Fruit fly (Drosophila melanogaster): Measurements from ENCODE around the gene CG7333.

CG7333 gene

dm6 chr3R:19600335-19600734 lies at the start of gene CG7333:
CG7333 (plus strand) TSS chr3R:19600635.
- TF ChIP-seq gl (tag; optimal IDR thresholded peaks at IDR 0.05) (no peak), CG8301 (tag; optimal IDR thresholded peaks at IDR 0.05) (no peak)

DNA sequence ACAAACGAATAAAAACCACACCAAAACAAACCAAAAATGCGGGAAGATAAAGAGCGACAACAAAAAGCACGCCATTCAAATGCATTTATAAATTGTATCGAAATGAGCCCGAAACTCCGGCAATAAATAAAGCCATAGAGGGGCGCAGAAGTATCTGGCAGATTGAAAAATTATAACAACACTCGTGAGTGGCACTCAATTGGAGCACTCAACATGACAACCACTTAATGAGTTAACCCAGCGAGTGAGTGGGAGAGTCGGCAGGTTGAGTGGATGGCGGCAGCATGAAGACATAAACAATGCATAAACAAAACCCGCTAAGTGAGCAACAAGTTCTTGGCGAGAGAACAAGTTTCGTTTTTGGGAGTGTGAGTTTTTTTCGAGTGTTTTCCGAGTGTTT lies 31.7 kb upstream of the CG7333 start:
- no peak for TF ChIP-seq fd96Ca (GFP tag; IDR thresholded peaks at IDR 0.05)

- TF ChIP-seq D1 (tag; optimal IDR thresholded peaks at IDR 0.05) = peak; percentile 60
- 0 out of 2 replicates have a peak, but pooled peaks have one; percentile 50 for TF ChIP-seq Ets98B (GFP tag; IDR thresholded peaks at IDR 0.05)
- no peak for TF ChIP-seq CG17806 (tag; optimal IDR thresholded peaks at IDR 0.05)
- TF ChIP-seq CG4496 (GFP tag; IDR thresholded peaks at IDR 0.05) = 0 out of 3 replicates have a peak, but pooled peaks have one; percentile 50
Observed at dm6 chr3R:19569139-19569538, 31.3 kb upstream of the CG7333 start.

DNA sequence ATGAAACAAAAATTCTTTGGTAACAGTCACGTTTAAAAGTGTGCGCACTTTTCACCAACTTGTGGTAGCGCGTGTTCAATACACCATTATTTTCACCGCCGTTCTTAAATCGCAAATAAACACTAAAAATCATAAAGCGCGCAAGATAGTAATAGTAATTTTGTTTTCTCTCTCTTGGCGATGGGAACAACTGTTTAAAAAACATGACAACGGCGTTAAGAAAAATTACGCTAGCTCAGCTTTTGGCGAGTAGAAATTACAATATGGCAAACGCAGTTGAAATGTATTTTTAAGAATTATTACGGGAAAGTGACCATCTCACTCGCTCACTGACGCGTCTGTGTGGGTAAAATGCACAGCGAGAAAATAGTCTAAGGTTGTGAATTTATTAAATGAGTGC lies 30.8 kb upstream of the CG7333 start:
- TF ChIP-seq CG14655 (GFP tag; optimal IDR thresholded peaks at IDR 0.05) (no peak), CG17806 (tag; optimal IDR thresholded peaks at IDR 0.05) (no peak), Pif1A (GFP tag; optimal IDR thresholded peaks at IDR 0.05) (no peak), Pif1B (GFP tag; optimal IDR thresholded peaks at IDR 0.05) (no peak), CG8301 (tag; optimal IDR thresholded peaks at IDR 0.05) (no peak), CG15710 (tag; optimal IDR thresholded peaks at IDR 0.05) (no peak), CG32121 (GFP tag; IDR thresholded peaks at IDR 0.05) (no peak), CG34367 (tag; optimal IDR thresholded peaks at IDR 0.05) (no peak), gl (tag; optimal IDR thresholded peaks at IDR 0.05) (no peak), rn (GFP tag; IDR thresholded peaks at IDR 0.05) (no peak), Snoo (tag; optimal IDR thresholded peaks at IDR 0.05) (no peak), CG13204 (GFP tag; optimal IDR thresholded peaks at IDR 0.05) (no peak), CG4496 (GFP tag; IDR thresholded peaks at IDR 0.05) (no peak)

DNA sequence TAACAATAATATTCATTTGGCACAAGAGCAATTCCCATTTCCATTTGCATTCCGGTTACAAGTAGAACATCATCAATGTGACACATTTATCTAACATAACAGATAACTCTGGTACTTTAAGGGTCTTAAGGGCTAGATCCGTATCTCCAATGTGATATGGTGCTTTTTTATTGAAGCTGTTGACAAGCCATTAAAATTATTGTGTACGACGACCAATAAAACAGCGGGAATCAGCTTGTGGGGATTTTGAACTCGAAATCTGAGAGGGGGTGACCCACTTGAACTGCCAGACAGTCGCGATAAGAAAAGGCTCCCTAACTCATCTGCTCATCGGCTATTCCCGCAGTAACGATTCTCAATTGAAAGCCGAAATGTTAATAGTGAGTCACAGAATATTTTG lies 29.2 kb upstream of the CG7333 start:
- TF ChIP-seq Pif1B (GFP tag; optimal IDR thresholded peaks at IDR 0.05) (no peak), EcR (GFP tag; optimal IDR thresholded peaks at IDR 0.05) (peak; percentile 37), CG8301 (tag; optimal IDR thresholded peaks at IDR 0.05) (no peak), CG32121 (GFP tag; IDR thresholded peaks at IDR 0.05) (no peak)

DNA sequence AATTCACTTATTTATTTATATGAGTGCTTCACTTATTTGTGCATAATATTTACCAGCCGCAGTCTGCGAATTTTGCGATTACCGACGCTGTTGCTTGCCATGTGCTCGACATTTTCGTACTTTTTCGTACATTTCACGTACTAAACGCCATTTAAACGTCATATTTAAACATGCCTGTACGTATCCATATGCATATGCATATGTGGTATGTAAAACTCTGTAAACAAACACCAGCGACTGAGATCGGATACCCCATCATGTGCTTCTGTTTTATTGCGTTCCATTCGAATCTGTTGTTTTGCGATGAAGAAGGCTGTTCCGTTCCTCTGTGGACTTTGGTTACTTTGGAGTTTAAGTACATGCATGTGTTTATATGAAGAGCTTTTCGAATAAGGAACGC lies 28.5 kb upstream of the CG7333 start:
- TF ChIP-seq Ets98B (GFP tag; IDR thresholded peaks at IDR 0.05) (no peak), Snoo (tag; optimal IDR thresholded peaks at IDR 0.05) (peak; percentile 2), CG32121 (GFP tag; IDR thresholded peaks at IDR 0.05) (no peak), fd96Ca (GFP tag; IDR thresholded peaks at IDR 0.05) (no peak), CG15710 (tag; optimal IDR thresholded peaks at IDR 0.05) (no peak), Pif1B (GFP tag; optimal IDR thresholded peaks at IDR 0.05) (no peak), rn (GFP tag; IDR thresholded peaks at IDR 0.05) (no peak)

DNA sequence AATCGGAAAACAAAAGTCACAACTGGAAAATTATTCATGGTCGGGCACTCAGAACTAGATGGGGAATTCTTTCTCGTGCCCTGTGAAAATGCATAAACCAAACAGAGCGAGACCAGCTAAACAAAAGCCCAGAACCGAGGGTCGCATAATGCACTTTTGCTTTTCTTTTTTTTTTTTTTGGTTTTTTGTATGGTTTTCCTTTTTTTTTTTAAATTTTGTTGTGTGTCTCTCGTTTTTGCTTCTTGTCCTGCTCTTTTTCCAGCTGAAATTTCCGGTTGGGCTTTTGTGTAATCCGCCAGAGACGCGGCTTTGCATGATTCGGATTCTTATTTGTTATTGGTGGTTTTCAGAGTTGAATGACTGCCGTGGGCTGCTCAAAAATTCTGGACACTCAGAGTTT lies 18.6 kb upstream of the CG7333 start:
- peak; percentile 23; the same call in 1 of the 2 replicates for TF ChIP-seq Ets98B (GFP tag; IDR thresholded peaks at IDR 0.05)
- TF ChIP-seq EcR (GFP tag; optimal IDR thresholded peaks at IDR 0.05) = no peak
- no peak for TF ChIP-seq Snoo (tag; optimal IDR thresholded peaks at IDR 0.05)
- 0 out of 2 replicates have a peak, but pooled peaks have one; percentile 28 for TF ChIP-seq CG12605 (GFP tag; IDR thresholded peaks at IDR 0.05)
- TF ChIP-seq CG4496 (GFP tag; IDR thresholded peaks at IDR 0.05) = peak; percentile 51; the same call in 2 of the 3 replicates
- TF ChIP-seq CG8159 (tag; optimal IDR thresholded peaks at IDR 0.05) = no peak
- TF ChIP-seq Pif1A (GFP tag; optimal IDR thresholded peaks at IDR 0.05) = peak; percentile 4

DNA sequence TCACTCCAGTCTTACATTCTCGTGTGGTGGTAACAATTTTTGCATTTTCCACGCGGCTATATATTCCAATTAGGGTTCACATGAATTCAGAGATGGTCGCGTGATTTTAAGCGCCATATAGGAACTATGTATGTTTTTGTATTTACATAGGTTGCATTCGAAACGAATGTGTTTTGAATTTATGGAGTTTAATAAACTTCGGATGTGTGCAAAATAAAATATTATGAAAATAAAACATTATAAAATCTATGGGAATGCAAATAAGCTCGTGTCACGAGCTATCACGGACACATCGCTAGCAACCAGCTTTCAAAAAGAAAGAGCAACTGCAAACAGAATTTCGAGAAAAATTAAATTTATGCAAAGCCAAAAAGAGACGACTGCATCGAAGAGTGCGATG lies 17.1 kb upstream of the CG7333 start:
- TF ChIP-seq gl (tag; optimal IDR thresholded peaks at IDR 0.05) (no peak), CG10348 (GFP tag; IDR thresholded peaks at IDR 0.05) (no peak), CG8301 (tag; optimal IDR thresholded peaks at IDR 0.05) (no peak), CG32121 (GFP tag; IDR thresholded peaks at IDR 0.05) (no peak), CG9948 (tag; optimal IDR thresholded peaks at IDR 0.05) (no peak), CG8159 (tag; optimal IDR thresholded peaks at IDR 0.05) (no peak), CG14655 (GFP tag; optimal IDR thresholded peaks at IDR 0.05) (peak; percentile 7), rn (GFP tag; IDR thresholded peaks at IDR 0.05) (no peak), Ets98B (GFP tag; IDR thresholded peaks at IDR 0.05) (0 out of 2 replicates have a peak, but pooled peaks have one; percentile 22)

DNA sequence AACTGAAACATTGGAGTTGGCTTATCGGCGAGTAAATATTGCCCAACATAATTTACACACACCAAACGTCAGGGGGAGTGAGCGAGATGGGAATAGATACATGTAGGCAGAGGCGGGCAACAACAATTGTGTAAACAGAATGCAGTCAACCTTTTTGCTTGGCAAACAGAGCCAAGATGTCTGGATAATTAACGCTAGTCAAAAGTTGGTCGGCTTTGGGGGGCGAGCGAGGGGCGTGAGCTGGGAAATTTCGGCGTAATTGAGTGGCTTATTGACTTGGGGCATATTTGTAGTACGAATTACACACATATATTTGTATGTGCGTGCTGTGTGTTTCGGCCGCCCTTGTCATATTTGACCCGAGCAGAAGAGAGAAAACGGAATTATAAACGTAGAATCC lies 15.6 kb upstream of the CG7333 start:
- TF ChIP-seq Snoo (tag; optimal IDR thresholded peaks at IDR 0.05) (peak; percentile 28), D1 (tag; optimal IDR thresholded peaks at IDR 0.05) (no peak), CG34367 (tag; optimal IDR thresholded peaks at IDR 0.05) (peak; percentile 25), CG13204 (GFP tag; optimal IDR thresholded peaks at IDR 0.05) (peak; percentile 28), CG4496 (GFP tag; IDR thresholded peaks at IDR 0.05) (no peak), fd96Ca (GFP tag; IDR thresholded peaks at IDR 0.05) (no peak), CG32121 (GFP tag; IDR thresholded peaks at IDR 0.05) (no peak), CG12605 (GFP tag; IDR thresholded peaks at IDR 0.05) (no peak)
